Worm (Caenorhabditis elegans) whole organism, mixed stage, embryonic: Measurements from ENCODE around the gene B0212.3.

ENCODE experiments used
- ham-2 ChIP-seq: fragments of 200-800 bp; sonication (Bioruptor generic); optimal IDR thresholded peaks from 2 replicates; lab custom pipeline; 2018; ENCODE audit warnings: mild to moderate bottlenecking, missing genetic modification characterization, missing compliant biosample characterization
- lin-32 ChIP-seq: fragments of 200-800 bp; sonication (Bioruptor generic); optimal IDR thresholded peaks from 2 replicates; lab custom pipeline; 2018; ENCODE audit warnings: mild to moderate bottlenecking, missing genetic modification characterization, missing compliant biosample characterization
- mep-1 ChIP-seq: fragments of 150-350 bp; optimal IDR thresholded peaks from 2 replicates; lab custom pipeline; 2017; ENCODE audit warnings: missing biosample characterization, missing genetic modification reagents, missing genetic modification characterization, inconsistent platforms
- nhr-12 ChIP-seq: fragments of 150-350 bp; optimal IDR thresholded peaks from 2 replicates; lab custom pipeline; 2014; ENCODE audit warnings: missing biosample characterization, missing genetic modification characterization
- nhr-2 ChIP-seq: fragments of 150-350 bp; optimal IDR thresholded peaks from 2 replicates; lab custom pipeline; 2014; ENCODE audit warnings: missing biosample characterization, missing genetic modification characterization
- nhr-237 ChIP-seq: fragments of 150-350 bp; optimal IDR thresholded peaks from 2 replicates; lab custom pipeline; 2014; ENCODE audit warnings: missing biosample characterization, missing genetic modification characterization
- nhr-76 ChIP-seq: sonication (generic microtip); optimal IDR thresholded peaks from 2 replicates; lab custom pipeline; 2017; ENCODE audit warnings: missing biosample characterization, missing genetic modification characterization
- pha-4 ChIP-seq: fragments of 150-350 bp; optimal IDR thresholded peaks from 2 replicates; lab custom pipeline; 2018; ENCODE audit warnings: missing biosample characterization, missing genetic modification reagents, missing genetic modification characterization
- snpc-4 ChIP-seq: fragments of 150-350 bp; optimal IDR thresholded peaks from 2 replicates; lab custom pipeline; 2014; ENCODE audit warnings: missing biosample characterization, missing genetic modification characterization
- unc-39 ChIP-seq: fragments of 150-350 bp; optimal IDR thresholded peaks from 2 replicates; lab custom pipeline; 2014; ENCODE audit warnings: missing biosample characterization, missing genetic modification characterization
- unc-62 ChIP-seq: fragments of 150-350 bp; optimal IDR thresholded peaks from 2 replicates; lab custom pipeline; 2014; ENCODE audit warnings: missing biosample characterization, missing genetic modification reagents, missing genetic modification characterization
- ztf-11 ChIP-seq: fragments of 150-350 bp; optimal IDR thresholded peaks from 2 replicates; lab custom pipeline; 2014; ENCODE audit warnings: missing biosample characterization, missing genetic modification characterization

DNA sequence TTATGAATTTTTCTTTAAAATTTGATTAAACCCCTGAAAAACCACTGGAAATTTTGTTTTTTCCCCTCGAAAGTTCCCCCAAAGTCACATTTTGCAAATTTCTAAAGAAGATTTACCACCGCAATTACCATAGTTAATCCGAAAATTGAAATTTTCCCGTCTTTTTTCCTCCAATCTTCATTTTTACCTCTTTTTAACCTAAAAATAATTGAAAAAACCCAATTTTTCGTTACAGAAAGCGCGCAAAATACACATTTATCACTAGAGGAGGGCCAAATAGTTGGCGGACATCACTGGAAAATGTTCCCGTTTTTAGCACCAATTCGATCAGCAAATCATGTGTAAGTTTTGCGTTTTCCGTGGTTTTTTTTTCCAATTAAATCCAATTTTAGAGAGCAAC, 23.4 kb upstream of the B0212.3 start, which contains the start of gene unc-33:
- TF ChIP-seq mep-1 (tag; lab: Kevin White, UChicago) (no peak), nhr-76 (no peak), nhr-237 (no peak), nhr-12 (no peak), ztf-11 (no peak), pha-4 (tag; lab: Kevin White, UChicago) (no peak), snpc-4 (tag; lab: Kevin White, UChicago) (no peak), nhr-2 (tag; lab: Kevin White, UChicago) (no peak), unc-62 (GFP tag; lab: Kevin White, UChicago) (no peak), unc-39 (tag; lab: Kevin White, UChicago) (no peak), lin-32 (GFP tag; lab: Kevin White, UChicago) (no peak), ham-2 (GFP tag; lab: Kevin White, UChicago) (no peak)
